Worm (Caenorhabditis elegans): ENCODE measurements around the gene best-7.

Gene best-7

DNA sequence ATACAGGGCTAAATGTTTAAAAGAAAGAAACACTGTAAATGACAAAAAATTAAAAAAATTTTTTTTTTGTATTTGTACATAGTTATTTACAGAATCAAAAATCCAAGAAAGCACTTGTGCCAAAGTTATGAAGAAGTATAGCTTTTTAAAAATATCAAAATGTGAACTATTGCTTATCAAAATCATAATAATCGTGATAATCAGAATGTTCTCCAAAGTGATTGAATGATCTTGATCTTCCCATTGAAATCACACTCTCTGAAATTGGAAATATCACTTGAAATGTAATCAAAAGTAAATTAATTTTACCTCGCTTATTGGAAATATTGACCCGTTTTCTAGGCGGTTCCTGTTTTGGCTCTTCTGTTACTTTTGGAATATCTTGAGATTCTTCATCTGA, 3.6 kb downstream of the best-7 start:
- TF ChIP-seq Y22D7AL.16 (tag; optimal IDR thresholded peaks at IDR 0.05), result no peak
- no peak for TF ChIP-seq elt-2 (tag; optimal IDR thresholded peaks at IDR 0.05)
- TF ChIP-seq ztf-16 (tag; optimal IDR thresholded peaks at IDR 0.05), result no peak
- no peak for TF ChIP-seq nfya-1 (tag; optimal IDR thresholded peaks at IDR 0.05)
- TF ChIP-seq ref-2 (tag; optimal IDR thresholded peaks at IDR 0.05), result no peak
- TF ChIP-seq pat-9 (tag; optimal IDR thresholded peaks at IDR 0.05), result no peak
- no peak for TF ChIP-seq unc-3 (GFP tag; conservative IDR thresholded peaks at IDR 0.05)
- TF ChIP-seq unc-3 (tag; optimal IDR thresholded peaks at IDR 0.05), result no peak
- TF ChIP-seq tbx-2 (tag; optimal IDR thresholded peaks at IDR 0.05), result no peak
- TF ChIP-seq hlh-30 (tag; optimal IDR thresholded peaks at IDR 0.05; ENCODE audit: insufficient read depth), result no peak
- no peak for TF ChIP-seq syd-9 (tag; optimal IDR thresholded peaks at IDR 0.05)

DNA sequence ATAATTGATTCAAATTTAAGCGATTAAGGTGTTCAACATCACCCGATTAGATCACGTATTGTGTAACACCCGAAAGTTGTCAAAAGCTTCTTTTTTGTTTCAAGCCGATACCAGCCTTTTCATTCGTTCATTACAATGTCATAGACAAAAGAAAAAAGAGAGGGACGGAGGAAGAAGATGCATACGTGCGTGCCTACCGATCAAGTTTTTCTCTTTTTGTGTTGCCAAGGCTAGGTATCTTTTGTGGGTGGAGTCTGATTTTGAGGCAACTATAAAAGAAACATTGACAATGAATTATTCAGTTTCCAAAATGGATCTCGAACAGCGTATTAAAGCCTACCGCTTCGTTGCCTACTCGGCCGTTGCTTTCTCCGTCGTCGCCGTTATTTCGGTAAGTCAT, 4.9 kb downstream of the best-7 start, which contains the start of gene col-125:
Gene col-125, plus strand, starts transcription at position 301 of the 400 bp plus-strand sequence.
- TF ChIP-seq fkh-6 (tag; optimal IDR thresholded peaks at IDR 0.05), result no peak
- TF ChIP-seq lin-11 (tag; optimal IDR thresholded peaks at IDR 0.05), result no peak
- TF ChIP-seq syd-9 (tag; optimal IDR thresholded peaks at IDR 0.05), result no peak

- TF ChIP-seq ahr-1 (tag; optimal IDR thresholded peaks at IDR 0.05), result no peak
- TF ChIP-seq pag-3 (tag; optimal IDR thresholded peaks at IDR 0.05; ENCODE audit: borderline replicate concordance), result no peak
- no peak for TF ChIP-seq unc-42 (tag; optimal IDR thresholded peaks at IDR 0.05)
- no peak for TF ChIP-seq pha-4 (tag; optimal IDR thresholded peaks at IDR 0.05)
- no peak for TF ChIP-seq hlh-8 (tag; optimal IDR thresholded peaks at IDR 0.05)
- TF ChIP-seq npax-4 (tag; optimal IDR thresholded peaks at IDR 0.05), result no peak
- TF ChIP-seq syd-9 (tag; optimal IDR thresholded peaks at IDR 0.05), result no peak
Observed at ce11 chrIV:11223878-11224277, 6.2 kb downstream of the best-7 start, which contains the start of gene C29F4.3. TSS of gene C29F4.3 (minus strand) at chrIV:11223978.

DNA sequence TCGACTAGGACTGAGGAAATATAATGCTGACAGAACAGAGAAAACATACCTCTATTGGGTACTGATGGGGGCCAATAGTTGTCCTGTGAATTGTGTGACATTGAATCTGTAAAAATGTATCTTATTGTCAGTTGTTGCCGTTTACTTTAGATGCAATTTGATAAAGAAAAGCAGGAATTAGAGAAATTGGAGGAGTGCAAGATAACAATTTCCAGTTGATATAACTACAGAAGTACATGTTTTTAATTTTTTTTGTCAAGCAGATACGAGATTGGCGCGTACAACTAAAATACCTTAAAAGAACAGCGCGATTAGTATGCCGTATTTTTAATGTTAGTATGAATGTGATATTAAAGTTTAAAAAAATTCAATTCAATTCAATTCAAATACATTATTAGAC, 12.1 kb downstream of the best-7 start, which contains the start of gene zip-6:
Gene zip-6, minus strand, starts transcription at position 101 of the 400 bp plus-strand sequence.
- TF ChIP-seq K02D7.2 (tag; optimal IDR thresholded peaks at IDR 0.05) (no peak), F13H6.1 (tag; optimal IDR thresholded peaks at IDR 0.05) (no peak), rnt-1 (tag; optimal IDR thresholded peaks at IDR 0.05) (no peak), ets-4 (tag; optimal IDR thresholded peaks at IDR 0.05) (no peak), C38D4.7 (GFP tag; optimal IDR thresholded peaks at IDR 0.05) (no peak), ceh-14 (tag; optimal IDR thresholded peaks at IDR 0.05) (no peak), elt-2 (tag; optimal IDR thresholded peaks at IDR 0.05) (no peak), ceh-22 (tag; optimal IDR thresholded peaks at IDR 0.05) (no peak)

- TF ChIP-seq unc-55 (GFP tag; optimal IDR thresholded peaks at IDR 0.05), result no peak
- TF ChIP-seq ceh-6 (GFP tag; optimal IDR thresholded peaks at IDR 0.05), result no peak
Observed at ce11 chrIV:11212978-11213377, 17.1 kb downstream of the best-7 start.

DNA sequence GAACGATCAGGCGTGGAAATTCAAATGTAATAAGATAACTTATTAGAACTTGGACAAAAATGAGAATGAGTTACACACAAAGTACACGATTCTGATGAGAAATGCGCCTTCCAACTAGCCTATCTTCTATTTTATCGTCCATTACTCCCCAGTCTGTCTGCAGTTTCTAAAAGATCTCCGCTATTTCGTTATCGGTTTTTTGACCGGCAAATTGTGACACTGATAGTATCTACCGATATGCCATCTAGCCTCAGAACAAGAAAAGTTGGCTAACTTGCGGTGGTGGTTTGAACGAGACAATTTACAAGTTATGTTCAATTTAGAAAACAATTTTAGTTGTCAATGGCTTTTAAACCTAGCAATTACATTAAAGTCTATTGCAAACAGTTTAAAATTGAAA, 18.6 kb downstream of the best-7 start:
- TF ChIP-seq pqm-1 (tag; optimal IDR thresholded peaks at IDR 0.05), result no peak
- TF ChIP-seq elt-2 (tag; optimal IDR thresholded peaks at IDR 0.05), result peak; percentile 89

DNA sequence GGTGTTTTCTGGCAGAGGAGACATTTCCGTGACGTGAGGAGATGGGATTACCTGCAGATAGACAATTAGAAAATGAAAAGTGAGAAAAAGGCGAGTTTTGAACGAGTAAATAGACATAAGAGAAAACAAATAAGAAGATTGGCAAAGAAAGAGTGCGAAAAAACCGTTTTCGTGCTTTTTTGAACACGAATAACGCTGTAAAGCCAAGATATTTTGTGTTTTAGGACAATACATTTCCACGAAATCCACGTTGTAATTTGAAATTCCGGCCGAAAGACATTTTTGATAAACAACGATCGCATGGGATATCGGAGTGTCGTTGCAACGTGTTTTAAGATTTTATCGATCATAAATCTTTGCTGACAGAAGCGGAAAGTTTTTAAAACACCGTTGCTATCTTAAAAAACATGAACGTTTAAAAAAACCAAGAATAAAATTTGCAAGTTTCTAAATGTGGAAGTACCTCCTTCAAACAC, 19.3 kb downstream of the best-7 start, which contains the start of gene adk-1:
Gene adk-1, minus strand, starts transcription at position 51 of the 476 bp plus-strand sequence.
- TF ChIP-seq hlh-8 (tag; optimal IDR thresholded peaks at IDR 0.05) (no peak), unc-55 (GFP tag; optimal IDR thresholded peaks at IDR 0.05) (no peak)

Data from whole organism, late embryonic.